Fruit fly (Drosophila melanogaster) whole organism, embryonic: ENCODE measurements around the gene CG7377.

Source experiments
- CG11085 ChIP-seq: fragments of 200-800 bp; sonication (Bioruptor generic); IDR thresholded peaks from 2 replicates; pipeline ENCODE4 v1.3.6; 2022; ENCODE audit warnings: missing biosample characterization, missing genetic modification characterization
- CG11093 ChIP-seq: fragments of 200-800 bp; sonication (Bioruptor generic); IDR thresholded peaks from 3 replicates; pipeline ENCODE4 v1.3.6; 2022; ENCODE audit warnings: missing biosample characterization, missing genetic modification characterization
- CG12104 ChIP-seq: fragments of 200-800 bp; sonication (Bioruptor generic); optimal IDR thresholded peaks from 3 replicates; lab custom pipeline; 2016; ENCODE audit warnings: missing biosample characterization, missing genetic modification characterization
- CG12299 ChIP-seq: fragments of 200-800 bp; sonication (Bioruptor generic); optimal IDR thresholded peaks from 2 replicates; lab custom pipeline; 2018; ENCODE audit warnings: missing biosample characterization, mild to moderate bottlenecking, missing genetic modification characterization
- CG12659 ChIP-seq: fragments of 200-800 bp; sonication (Bioruptor generic); optimal IDR thresholded peaks from 3 replicates; lab custom pipeline; 2017; ENCODE audit warnings: mild to moderate bottlenecking, missing biosample characterization, missing genetic modification reagents, missing genetic modification characterization
- CG12769 ChIP-seq: fragments of 200-800 bp; sonication (Bioruptor generic); optimal IDR thresholded peaks from 2 replicates; lab custom pipeline; 2019; ENCODE audit warnings: missing biosample characterization, mild to moderate bottlenecking, missing genetic modification characterization, moderate library complexity
- CG13296 ChIP-seq: fragments of 200-800 bp; sonication (Bioruptor generic); optimal IDR thresholded peaks from 3 replicates; lab custom pipeline; 2018; ENCODE audit warnings: missing biosample characterization, mild to moderate bottlenecking, missing genetic modification characterization
- CG15011 ChIP-seq: fragments of 200-800 bp; sonication (Bioruptor generic); optimal IDR thresholded peaks from 3 replicates; lab custom pipeline; 2018; ENCODE audit warnings: missing biosample characterization, mild to moderate bottlenecking, missing genetic modification characterization
- CG1529 ChIP-seq: fragments of 200-800 bp; sonication (Bioruptor generic); optimal IDR thresholded peaks from 3 replicates; lab custom pipeline; 2018; ENCODE audit warnings: missing biosample characterization, missing genetic modification characterization
- CG15514 ChIP-seq: fragments of 200-800 bp; sonication (Bioruptor generic); optimal IDR thresholded peaks from 3 replicates; lab custom pipeline; 2017; ENCODE audit warnings: missing biosample characterization, missing genetic modification characterization, mild to moderate bottlenecking, moderate library complexity, missing genetic modification reagents
- CG17186 ChIP-seq: fragments of 200-800 bp; sonication (Bioruptor generic); optimal IDR thresholded peaks from 3 replicates; lab custom pipeline; 2017; ENCODE audit warnings: missing biosample characterization, missing genetic modification reagents, missing genetic modification characterization
- CG17361 ChIP-seq: fragments of 200-800 bp; sonication (Bioruptor generic); IDR thresholded peaks from 3 replicates; pipeline ENCODE4 v1.3.6; 2022; ENCODE audit warnings: missing biosample characterization, missing genetic modification characterization
- CG1792 ChIP-seq: fragments of 200-800 bp; sonication (Bioruptor generic); optimal IDR thresholded peaks from 2 replicates; lab custom pipeline; 2016; ENCODE audit warnings: missing biosample characterization, missing genetic modification characterization
- CG18011 ChIP-seq: fragments of 200-800 bp; sonication (Bioruptor generic); optimal IDR thresholded peaks from 2 replicates; lab custom pipeline; 2017; ENCODE audit warnings: missing biosample characterization, missing genetic modification characterization, mild to moderate bottlenecking, moderate library complexity, missing genotype
- CG2199 ChIP-seq: fragments of 200-800 bp; sonication (Bioruptor generic); IDR thresholded peaks from 3 replicates; pipeline ENCODE4 v1.3.6; 2022; ENCODE audit warnings: missing biosample characterization, missing genetic modification characterization
- CG2712 ChIP-seq: fragments of 200-800 bp; optimal IDR thresholded peaks from 3 replicates; lab custom pipeline; 2019; ENCODE audit warnings: missing biosample characterization, mild to moderate bottlenecking, missing genetic modification characterization, moderate library complexity
- CG4730 ChIP-seq: fragments of 200-800 bp; sonication (Bioruptor generic); IDR thresholded peaks from 2 replicates; pipeline ENCODE4 v1.3.6; 2022; ENCODE audit warnings: missing biosample characterization, missing genetic modification characterization
- CG6689 ChIP-seq: fragments of 200-800 bp; sonication (Bioruptor generic); IDR thresholded peaks from 2 replicates; pipeline ENCODE4 v1.3.6; 2022; ENCODE audit warnings: missing biosample characterization, missing genetic modification characterization
- CG7556 ChIP-seq: fragments of 200-800 bp; sonication (Bioruptor generic); optimal IDR thresholded peaks from 2 replicates; lab custom pipeline; 2017; ENCODE audit warnings: missing biosample characterization, mild to moderate bottlenecking, missing genetic modification characterization
- CG7839 ChIP-seq: fragments of 200-800 bp; sonication (Bioruptor generic); optimal IDR thresholded peaks from 3 replicates; lab custom pipeline; 2018; ENCODE audit warnings: missing biosample characterization, mild to moderate bottlenecking, missing genetic modification characterization, moderate library complexity
- D ChIP-seq, 2 experiments: fragments of 200-800 bp in 1 of 2; fragments of >200 bp in 1 of 2; sonication (Bioruptor generic) in 1 of 2; optimal IDR thresholded peaks; 2 replicates in 1 of 2; 3 replicates in 1 of 2; lab custom pipeline; 2017; ENCODE audit warnings: mild to moderate bottlenecking in 1 of 2, missing biosample characterization in 1 of 2, missing genetic modification characterization in 1 of 2, missing genetic modification reagents in 1 of 2
- Dll ChIP-seq: fragments of 200-800 bp; sonication (Bioruptor generic); IDR thresholded peaks from 4 replicates; pipeline ENCODE4 v1.3.6; 2022; ENCODE audit warnings: missing biosample characterization, missing genetic modification characterization; ENCODE audit not compliant: partially characterized antibody
- Hand ChIP-seq: fragments of 200-800 bp; sonication (Bioruptor generic); optimal IDR thresholded peaks from 2 replicates; lab custom pipeline; 2017; ENCODE audit warnings: mild to moderate bottlenecking, missing biosample characterization, missing genetic modification reagents, missing genetic modification characterization
- HmgZ ChIP-seq: fragments of 200-800 bp; sonication (Bioruptor generic); optimal IDR thresholded peaks from 2 replicates; lab custom pipeline; 2018; ENCODE audit warnings: missing biosample characterization, mild to moderate bottlenecking, missing genetic modification characterization
- Hr51 ChIP-seq, 2 experiments: fragments of 200-800 bp; sonication (Bioruptor generic); optimal IDR thresholded peaks; 2 replicates in 1 of 2; 3 replicates in 1 of 2; lab custom pipeline; 2016 to 2018; ENCODE audit warnings: missing biosample characterization in 2 of 2, missing genetic modification characterization in 2 of 2, mild to moderate bottlenecking in 1 of 2, moderate library complexity in 1 of 2
- Hr78 ChIP-seq, 2 experiments: fragments of 200-800 bp in 1 of 2; fragments of >200 bp in 1 of 2; sonication (Bioruptor generic) in 1 of 2; optimal IDR thresholded peaks; 2 replicates each; lab custom pipeline; 2017 to 2019; ENCODE audit warnings: missing biosample characterization in 2 of 2, missing genetic modification characterization in 2 of 2, mild to moderate bottlenecking in 1 of 2, moderate library complexity in 1 of 2
- Lpt ChIP-seq: fragments of >200 bp; optimal IDR thresholded peaks from 2 replicates; lab custom pipeline; 2018; ENCODE audit warnings: missing biosample characterization, missing genetic modification characterization
- MBD-R2 ChIP-seq: fragments of 200-800 bp; sonication (Bioruptor generic); IDR thresholded peaks from 2 replicates; pipeline ENCODE4 v1.3.6; 2022; ENCODE audit warnings: missing biosample characterization, missing genetic modification characterization
- MTF-1 ChIP-seq: fragments of 200-800 bp; sonication (Bioruptor generic); optimal IDR thresholded peaks from 2 replicates; lab custom pipeline; 2018; ENCODE audit warnings: missing biosample characterization, mild to moderate bottlenecking, missing genetic modification characterization, borderline replicate concordance
- Max ChIP-seq: fragments of 200-800 bp; sonication (Bioruptor generic); optimal IDR thresholded peaks from 2 replicates; lab custom pipeline; 2016; ENCODE audit warnings: missing biosample characterization, mild to moderate bottlenecking, missing genetic modification characterization
- Optix ChIP-seq: fragments of 200-800 bp; sonication (Bioruptor generic); IDR thresholded peaks from 3 replicates; pipeline ENCODE4 v1.3.6; 2022; ENCODE audit warnings: missing biosample characterization, missing genetic modification characterization
- Tbp ChIP-seq: fragments of >200 bp; optimal IDR thresholded peaks from 2 replicates; lab custom pipeline; 2018; ENCODE audit warnings: missing biosample characterization, missing genetic modification characterization
- Usf ChIP-seq: fragments of 200-800 bp; sonication (Bioruptor generic); optimal IDR thresholded peaks from 2 replicates; lab custom pipeline; 2017; ENCODE audit warnings: missing genotype, missing biosample characterization, missing genetic modification characterization
- chinmo ChIP-seq: fragments of 200-800 bp; sonication (Bioruptor generic); IDR thresholded peaks from 4 replicates; pipeline ENCODE4 v1.3.6; 2022; ENCODE audit warnings: missing biosample characterization, missing genetic modification characterization; ENCODE audit not compliant: partially characterized antibody
- fd96Cb ChIP-seq: fragments of 200-800 bp; sonication (Bioruptor generic); optimal IDR thresholded peaks from 2 replicates; lab custom pipeline; 2018; ENCODE audit warnings: missing biosample characterization, mild to moderate bottlenecking, missing genetic modification characterization, moderate library complexity
- ham ChIP-seq: fragments of 200-800 bp; sonication (Bioruptor generic); IDR thresholded peaks from 2 replicates; pipeline ENCODE4 v1.3.6; 2022; ENCODE audit warnings: missing biosample characterization, missing genetic modification characterization
- insv ChIP-seq, 2 experiments: fragments of 200-800 bp; sonication (Bioruptor generic); optimal IDR thresholded peaks; 3 replicates each; lab custom pipeline; 2016 to 2018; ENCODE audit warnings: missing biosample characterization in 2 of 2, missing genetic modification characterization in 2 of 2
- jing ChIP-seq: fragments of 200-800 bp; sonication (Bioruptor generic); optimal IDR thresholded peaks from 2 replicates; lab custom pipeline; 2018; ENCODE audit warnings: missing biosample characterization, mild to moderate bottlenecking, missing genetic modification characterization
- ken ChIP-seq: fragments of 200-800 bp; sonication (Bioruptor generic); IDR thresholded peaks from 3 replicates; pipeline ENCODE4 v1.3.6; 2022; ENCODE audit warnings: missing biosample characterization, missing genetic modification characterization
- klu ChIP-seq: fragments of 200-800 bp; sonication (Bioruptor generic); IDR thresholded peaks from 2 replicates; pipeline ENCODE4 v1.3.6; 2022; ENCODE audit warnings: missing biosample characterization, missing genetic modification characterization
- kni ChIP-seq: fragments of 200-800 bp; sonication (Bioruptor generic); optimal IDR thresholded peaks from 3 replicates; lab custom pipeline; 2017; ENCODE audit warnings: mild to moderate bottlenecking, missing biosample characterization, missing genetic modification reagents, missing genetic modification characterization
- lab ChIP-seq: fragments of 200-800 bp; sonication (Bioruptor generic); optimal IDR thresholded peaks from 3 replicates; lab custom pipeline; 2017; ENCODE audit warnings: missing biosample characterization, missing genetic modification characterization, mild to moderate bottlenecking, moderate library complexity, missing genetic modification reagents
- org-1 ChIP-seq: fragments of 200-800 bp; sonication (Bioruptor generic); optimal IDR thresholded peaks from 2 replicates; lab custom pipeline; 2017; ENCODE audit warnings: missing biosample characterization, missing genetic modification characterization
- prd ChIP-seq, 3 experiments: fragments of >200 bp in 2 of 3; fragments of 200-800 bp in 1 of 3; sonication (Bioruptor generic) in 1 of 3; optimal IDR thresholded peaks in 2 of 3; IDR thresholded peaks in 1 of 3; 2 replicates in 2 of 3; 3 replicates in 1 of 3; pipeline versions ENCODE4 v1.3.6 to Lab custom; 2017 to 2022; ENCODE audit warnings: missing biosample characterization in 1 of 3, missing genetic modification characterization in 1 of 3
- row ChIP-seq: fragments of 200-800 bp; sonication (Bioruptor generic); IDR thresholded peaks from 3 replicates; pipeline ENCODE4 v1.3.6; 2022; ENCODE audit warnings: missing biosample characterization, missing genetic modification characterization
- ssp ChIP-seq: fragments of 200-800 bp; sonication (Bioruptor generic); IDR thresholded peaks from 2 replicates; pipeline ENCODE4 v1.3.6; 2022; ENCODE audit warnings: missing biosample characterization, missing genetic modification characterization
- tio ChIP-seq: fragments of 200-800 bp; sonication (Bioruptor generic); optimal IDR thresholded peaks from 2 replicates; lab custom pipeline; 2017; ENCODE audit warnings: missing biosample characterization, missing genetic modification characterization, inconsistent platforms
- vfl ChIP-seq: fragments of 200-800 bp; sonication (Bioruptor generic); optimal IDR thresholded peaks from 2 replicates; lab custom pipeline; 2016; ENCODE audit warnings: missing biosample characterization, missing genetic modification characterization
- wdn ChIP-seq: fragments of 200-800 bp; sonication (Bioruptor generic); IDR thresholded peaks from 2 replicates; pipeline ENCODE4 v1.3.6; 2022; ENCODE audit warnings: missing biosample characterization, missing genetic modification characterization

Gene CG7377

DNA sequence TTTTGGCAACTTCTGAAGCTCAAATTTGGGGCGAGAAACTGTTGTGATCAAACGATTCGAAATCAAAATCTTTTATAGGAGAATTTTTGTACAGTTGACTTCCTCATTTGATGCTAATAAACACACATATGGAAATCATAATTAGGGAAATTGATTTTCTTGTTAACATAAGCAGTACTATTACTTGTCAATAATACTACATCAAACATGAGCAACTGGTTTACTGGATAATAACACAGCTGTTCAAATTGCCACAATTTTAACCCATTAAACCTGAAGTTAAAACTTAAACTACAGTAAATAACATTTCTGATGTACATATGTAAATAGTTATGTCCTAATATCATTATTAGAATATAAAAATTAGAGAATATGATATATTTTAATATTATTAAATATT is 9.6 kb upstream of the CG7377 start, which contains the start of gene CG43390 (continued):
- TF ChIP-seq CG1792: peak; percentile 11
- peak; percentile 45 for TF ChIP-seq CG12659 (GFP tag; lab: Kevin White, UChicago)
- peak; percentile 46 for TF ChIP-seq Hand (GFP tag; lab: Kevin White, UChicago)
- TF ChIP-seq CG6689 (GFP tag; lab: Robert Waterston, UW): no peak
- no peak for TF ChIP-seq CG17186 (GFP tag; lab: Kevin White, UChicago)
- no peak for TF ChIP-seq vfl (GFP tag; lab: Kevin White, UChicago)
- no peak for TF ChIP-seq CG4730 (GFP tag; lab: Robert Waterston, UW)
- peak; percentile 68 for TF ChIP-seq HmgZ (tag; lab: Kevin White, UChicago)
- no peak for TF ChIP-seq CG11093 (GFP tag; lab: Robert Waterston, UW)
- no peak for TF ChIP-seq Tbp
- no peak for TF ChIP-seq tio (GFP tag; lab: Kevin White, UChicago)
- no peak for TF ChIP-seq MTF-1 (GFP tag; lab: Kevin White, UChicago)
- TF ChIP-seq MBD-R2: no peak
- TF ChIP-seq kni (GFP tag; lab: Kevin White, UChicago): no peak
- peak; percentile 40; the same call in 1 of the 3 replicates for TF ChIP-seq CG17361 (GFP tag; lab: Robert Waterston, UW)
- peak in 1 of 2 experiments; percentile 45 for TF ChIP-seq insv (GFP tag; optimal IDR thresholded peaks at IDR 0.05; lab: Kevin White, UChicago)
- TF ChIP-seq CG15011 (GFP tag; lab: Kevin White, UChicago): peak; percentile 65
- TF ChIP-seq Hr78 (GFP tag; optimal IDR thresholded peaks at IDR 0.05; lab: Kevin White, UChicago): no peak
- TF ChIP-seq Lpt: no peak
- TF ChIP-seq ssp (GFP tag; lab: Robert Waterston, UW): no peak
- no peak for TF ChIP-seq org-1 (GFP tag; lab: Kevin White, UChicago)
- no peak for TF ChIP-seq jing (GFP tag; lab: Kevin White, UChicago)
- no peak for TF ChIP-seq row
- TF ChIP-seq chinmo: no peak
- peak; percentile 24 for TF ChIP-seq CG7556 (GFP tag; lab: Kevin White, UChicago)
- no peak for TF ChIP-seq CG18011 (GFP tag; lab: Kevin White, UChicago)
- peak; percentile 90 for TF ChIP-seq CG12769 (tag; lab: Kevin White, UChicago)
- no peak for TF ChIP-seq CG11085
- no peak for TF ChIP-seq ham (GFP tag; lab: Robert Waterston, UW)
- TF ChIP-seq CG13296 (GFP tag; lab: Kevin White, UChicago): no peak
- no peak for TF ChIP-seq ken (GFP tag; lab: Robert Waterston, UW)
- no peak for TF ChIP-seq Hr51 (GFP tag; optimal IDR thresholded peaks at IDR 0.05; lab: Kevin White, UChicago)
- TF ChIP-seq CG7839 (tag; lab: Kevin White, UChicago): peak; percentile 12
- TF ChIP-seq fd96Cb (tag; lab: Kevin White, UChicago): no peak
- TF ChIP-seq wdn (GFP tag; lab: Robert Waterston, UW): no peak; the same call in 1 of the 2 replicates
- no peak for TF ChIP-seq CG12104
- no peak for TF ChIP-seq Max (GFP tag; lab: Kevin White, UChicago)
- TF ChIP-seq CG2712 (tag; lab: Kevin White, UChicago): no peak
- peak; percentile 88 for TF ChIP-seq lab
- TF ChIP-seq prd (optimal IDR thresholded peaks at IDR 0.05; lab: Kevin White, UChicago): no peak
- no peak for TF ChIP-seq prd (GFP tag; IDR thresholded peaks at IDR 0.05; lab: Robert Waterston, UW)
- TF ChIP-seq CG12299 (tag; lab: Kevin White, UChicago): peak; percentile 69
- no peak for TF ChIP-seq Optix (GFP tag; lab: Robert Waterston, UW)
- TF ChIP-seq Usf: no peak
- TF ChIP-seq klu (GFP tag; lab: Robert Waterston, UW): no peak
- peak; percentile 38 for TF ChIP-seq CG15514 (GFP tag; lab: Kevin White, UChicago)
- TF ChIP-seq CG1529: no peak
- no peak for TF ChIP-seq CG2199 (GFP tag; lab: Robert Waterston, UW)
- TF ChIP-seq D (optimal IDR thresholded peaks at IDR 0.05; lab: Kevin White, UChicago): no peak
- TF ChIP-seq D (GFP tag; optimal IDR thresholded peaks at IDR 0.05; lab: Kevin White, UChicago): no peak
- no peak for TF ChIP-seq Dll
